Worm (Caenorhabditis elegans): Measurements from ENCODE around the gene cblc-1.

cblc-1 gene

ce11 chrII:4941050-4941449, at the start of gene cblc-1:
cblc-1 (minus strand) TSS chrII:4941150.
- no peak for TF ChIP-seq ztf-23 (GFP tag; IDR thresholded peaks at IDR 0.05)
- no peak for TF ChIP-seq klf-2 (GFP tag; conservative IDR thresholded peaks at IDR 0.05)
- TF ChIP-seq tab-1 (GFP tag; IDR thresholded peaks at IDR 0.05), result no peak
- no peak for TF ChIP-seq flt-1 (GFP tag; IDR thresholded peaks at IDR 0.05)
- no peak for TF ChIP-seq cog-1 (tag; optimal IDR thresholded peaks at IDR 0.05)
- TF ChIP-seq med-1 (GFP tag; optimal IDR thresholded peaks at IDR 0.05; ENCODE audit: insufficient read depth), result no peak
- no peak for TF ChIP-seq ztf-29 (GFP tag; IDR thresholded peaks at IDR 0.05)
- TF ChIP-seq T22C8.4 (GFP tag; IDR thresholded peaks at IDR 0.05), result no peak
- TF ChIP-seq ref-1 (GFP tag; conservative IDR thresholded peaks at IDR 0.05), result no peak

- TF ChIP-seq T22C8.4 (GFP tag; IDR thresholded peaks at IDR 0.05), result no peak
- no peak for TF ChIP-seq ref-1 (GFP tag; conservative IDR thresholded peaks at IDR 0.05)
- TF ChIP-seq cog-1 (tag; optimal IDR thresholded peaks at IDR 0.05), result no peak
- TF ChIP-seq ztf-29 (GFP tag; IDR thresholded peaks at IDR 0.05), result no peak
- no peak for TF ChIP-seq tab-1 (GFP tag; IDR thresholded peaks at IDR 0.05)
- no peak for TF ChIP-seq flt-1 (GFP tag; IDR thresholded peaks at IDR 0.05)
- no peak for TF ChIP-seq med-1 (GFP tag; optimal IDR thresholded peaks at IDR 0.05; ENCODE audit: insufficient read depth)
- no peak for TF ChIP-seq ztf-23 (GFP tag; IDR thresholded peaks at IDR 0.05)
- no peak for TF ChIP-seq klf-2 (GFP tag; conservative IDR thresholded peaks at IDR 0.05)
Measured at ce11 chrII:4989802-4990201, 48.9 kb upstream of the cblc-1 start, which contains the start of gene T27F7.12. T27F7.12 (plus strand) TSS chrII:4990102.

- TF ChIP-seq cog-1 (tag; optimal IDR thresholded peaks at IDR 0.05) (no peak), ztf-29 (GFP tag; IDR thresholded peaks at IDR 0.05) (no peak), T22C8.4 (GFP tag; IDR thresholded peaks at IDR 0.05) (no peak), med-1 (GFP tag; optimal IDR thresholded peaks at IDR 0.05; ENCODE audit: insufficient read depth) (no peak), klf-2 (GFP tag; conservative IDR thresholded peaks at IDR 0.05) (no peak), flt-1 (GFP tag; IDR thresholded peaks at IDR 0.05) (no peak), ztf-23 (GFP tag; IDR thresholded peaks at IDR 0.05) (no peak), tab-1 (GFP tag; IDR thresholded peaks at IDR 0.05) (no peak), ref-1 (GFP tag; conservative IDR thresholded peaks at IDR 0.05) (no peak)
Measured at ce11 chrII:4987257-4987656, 46.3 kb upstream of the cblc-1 start.

- TF ChIP-seq flt-1 (GFP tag; IDR thresholded peaks at IDR 0.05) (no peak), ztf-23 (GFP tag; IDR thresholded peaks at IDR 0.05) (no peak), ztf-29 (GFP tag; IDR thresholded peaks at IDR 0.05) (no peak), klf-2 (GFP tag; conservative IDR thresholded peaks at IDR 0.05) (no peak), cog-1 (tag; optimal IDR thresholded peaks at IDR 0.05) (no peak), med-1 (GFP tag; optimal IDR thresholded peaks at IDR 0.05; ENCODE audit: insufficient read depth) (no peak), T22C8.4 (GFP tag; IDR thresholded peaks at IDR 0.05) (no peak), tab-1 (GFP tag; IDR thresholded peaks at IDR 0.05) (no peak), ref-1 (GFP tag; conservative IDR thresholded peaks at IDR 0.05) (no peak)
Measured at ce11 chrII:4986664-4987063, 45.7 kb upstream of the cblc-1 start.

- TF ChIP-seq T22C8.4 (GFP tag; IDR thresholded peaks at IDR 0.05) (no peak), cog-1 (tag; optimal IDR thresholded peaks at IDR 0.05) (no peak), ztf-23 (GFP tag; IDR thresholded peaks at IDR 0.05) (no peak), ref-1 (GFP tag; conservative IDR thresholded peaks at IDR 0.05) (no peak), ztf-29 (GFP tag; IDR thresholded peaks at IDR 0.05) (no peak), flt-1 (GFP tag; IDR thresholded peaks at IDR 0.05) (no peak), tab-1 (GFP tag; IDR thresholded peaks at IDR 0.05) (no peak), med-1 (GFP tag; optimal IDR thresholded peaks at IDR 0.05; ENCODE audit: insufficient read depth) (no peak), klf-2 (GFP tag; conservative IDR thresholded peaks at IDR 0.05) (no peak)
Measured at ce11 chrII:4985961-4986503, 45.1 kb upstream of the cblc-1 start.

ce11 chrII:4984151-4984550, 43.2 kb upstream of the cblc-1 start:
- no peak for TF ChIP-seq tab-1 (GFP tag; IDR thresholded peaks at IDR 0.05)
- TF ChIP-seq klf-2 (GFP tag; conservative IDR thresholded peaks at IDR 0.05), result no peak
- TF ChIP-seq flt-1 (GFP tag; IDR thresholded peaks at IDR 0.05), result no peak
- no peak for TF ChIP-seq T22C8.4 (GFP tag; IDR thresholded peaks at IDR 0.05)
- no peak for TF ChIP-seq ztf-23 (GFP tag; IDR thresholded peaks at IDR 0.05)
- no peak for TF ChIP-seq cog-1 (tag; optimal IDR thresholded peaks at IDR 0.05)
- no peak for TF ChIP-seq ref-1 (GFP tag; conservative IDR thresholded peaks at IDR 0.05)
- no peak for TF ChIP-seq med-1 (GFP tag; optimal IDR thresholded peaks at IDR 0.05; ENCODE audit: insufficient read depth)
- no peak for TF ChIP-seq ztf-29 (GFP tag; IDR thresholded peaks at IDR 0.05)

ce11 chrII:4981682-4982404, 40.9 kb upstream of the cblc-1 start:
- TF ChIP-seq med-1 (GFP tag; optimal IDR thresholded peaks at IDR 0.05; ENCODE audit: insufficient read depth), result no peak
- TF ChIP-seq klf-2 (GFP tag; conservative IDR thresholded peaks at IDR 0.05), result no peak
- TF ChIP-seq ref-1 (GFP tag; conservative IDR thresholded peaks at IDR 0.05), result no peak
- no peak for TF ChIP-seq flt-1 (GFP tag; IDR thresholded peaks at IDR 0.05)
- TF ChIP-seq cog-1 (tag; optimal IDR thresholded peaks at IDR 0.05), result no peak
- no peak for TF ChIP-seq T22C8.4 (GFP tag; IDR thresholded peaks at IDR 0.05)
- no peak for TF ChIP-seq tab-1 (GFP tag; IDR thresholded peaks at IDR 0.05)
- TF ChIP-seq ztf-23 (GFP tag; IDR thresholded peaks at IDR 0.05), result no peak
- TF ChIP-seq ztf-29 (GFP tag; IDR thresholded peaks at IDR 0.05), result no peak

- TF ChIP-seq med-1 (GFP tag; optimal IDR thresholded peaks at IDR 0.05; ENCODE audit: insufficient read depth) (no peak), ztf-23 (GFP tag; IDR thresholded peaks at IDR 0.05) (no peak), klf-2 (GFP tag; conservative IDR thresholded peaks at IDR 0.05) (no peak), ref-1 (GFP tag; conservative IDR thresholded peaks at IDR 0.05) (no peak), ztf-29 (GFP tag; IDR thresholded peaks at IDR 0.05) (no peak), tab-1 (GFP tag; IDR thresholded peaks at IDR 0.05) (no peak), T22C8.4 (GFP tag; IDR thresholded peaks at IDR 0.05) (no peak), flt-1 (GFP tag; IDR thresholded peaks at IDR 0.05) (no peak), cog-1 (tag; optimal IDR thresholded peaks at IDR 0.05) (no peak)
Measured at ce11 chrII:4975311-4975710, 34.4 kb upstream of the cblc-1 start.

- TF ChIP-seq flt-1 (GFP tag; IDR thresholded peaks at IDR 0.05), result no peak
- no peak for TF ChIP-seq ztf-23 (GFP tag; IDR thresholded peaks at IDR 0.05)
- no peak for TF ChIP-seq med-1 (GFP tag; optimal IDR thresholded peaks at IDR 0.05; ENCODE audit: insufficient read depth)
- TF ChIP-seq T22C8.4 (GFP tag; IDR thresholded peaks at IDR 0.05), result no peak
- TF ChIP-seq tab-1 (GFP tag; IDR thresholded peaks at IDR 0.05), result no peak
- TF ChIP-seq ztf-29 (GFP tag; IDR thresholded peaks at IDR 0.05), result no peak
- no peak for TF ChIP-seq cog-1 (tag; optimal IDR thresholded peaks at IDR 0.05)
- no peak for TF ChIP-seq klf-2 (GFP tag; conservative IDR thresholded peaks at IDR 0.05)
- TF ChIP-seq ref-1 (GFP tag; conservative IDR thresholded peaks at IDR 0.05), result no peak
Measured at ce11 chrII:4974448-4974951, 33.5 kb upstream of the cblc-1 start.
